Worm (Caenorhabditis elegans): ENCODE results near the gene dgk-2.

The dgk-2 gene

ce11 chrX:4523315-4523714, 19.1 kb upstream of the dgk-2 start:
- TF ChIP-seq pha-4 (tag; optimal IDR thresholded peaks at IDR 0.05), result peak; percentile 60
- no peak for TF ChIP-seq ama-1 (optimal IDR thresholded peaks at IDR 0.05)

- peak; percentile 32 for TF ChIP-seq elt-1 (tag; optimal IDR thresholded peaks at IDR 0.05)
- TF ChIP-seq sea-2 (GFP tag; optimal IDR thresholded peaks at IDR 0.05), result no peak
- peak in 1 of 3 experiments; percentile 48 for TF ChIP-seq elt-3 (tag; optimal IDR thresholded peaks at IDR 0.05)
- no peak for TF ChIP-seq nhr-77 (tag; optimal IDR thresholded peaks at IDR 0.05)
- TF ChIP-seq pqm-1 (tag; optimal IDR thresholded peaks at IDR 0.05), result no peak
- peak; percentile 42 for TF ChIP-seq nhr-43 (tag; optimal IDR thresholded peaks at IDR 0.05; ENCODE audit: poor library complexity, severe bottlenecking)
- TF ChIP-seq nfya-1 (tag; optimal IDR thresholded peaks at IDR 0.05; ENCODE audit: insufficient read depth), result peak; percentile 62
- no peak for TF ChIP-seq ztf-11 (tag; optimal IDR thresholded peaks at IDR 0.05)
- TF ChIP-seq nhr-23 (tag; optimal IDR thresholded peaks at IDR 0.05), result peak; percentile 88
- TF ChIP-seq pha-4 (tag; optimal IDR thresholded peaks at IDR 0.05), result peak; percentile 76
- TF ChIP-seq nhr-25 (tag; optimal IDR thresholded peaks at IDR 0.05), result peak; percentile 58
These were observed 17.9 kb upstream of the dgk-2 start, which contains the start of gene C07A12.7 for ce11 chrX:4521837-4522816. Gene C07A12.7 (minus strand): TSS chrX:4522144.

ce11 chrX:4521166-4521565, 17.0 kb upstream of the dgk-2 start:
- TF ChIP-seq pha-4 (tag; optimal IDR thresholded peaks at IDR 0.05) (no peak), nhr-237 (tag; optimal IDR thresholded peaks at IDR 0.05) (no peak), nfya-1 (tag; optimal IDR thresholded peaks at IDR 0.05; ENCODE audit: insufficient read depth) (peak; percentile 31), ama-1 (optimal IDR thresholded peaks at IDR 0.05) (no peak)

ce11 chrX:4519968-4520367, 15.8 kb upstream of the dgk-2 start:
- TF ChIP-seq unc-62 (GFP tag; optimal IDR thresholded peaks at IDR 0.05) (peak; percentile 39), lsy-12 (tag; optimal IDR thresholded peaks at IDR 0.05) (peak; percentile 27), ceh-16 (tag; optimal IDR thresholded peaks at IDR 0.05) (no peak), nhr-23 (tag; optimal IDR thresholded peaks at IDR 0.05) (peak; percentile 91), lin-39 (tag; optimal IDR thresholded peaks at IDR 0.05) (no peak), nfya-1 (tag; optimal IDR thresholded peaks at IDR 0.05; ENCODE audit: insufficient read depth) (peak; percentile 42), nhr-25 (tag; optimal IDR thresholded peaks at IDR 0.05) (peak; percentile 71), elt-3 (tag; optimal IDR thresholded peaks at IDR 0.05) (peak in 1 of 3 experiments; percentile 54), ceh-28 (tag; optimal IDR thresholded peaks at IDR 0.05) (peak; percentile 33), nhr-77 (tag; optimal IDR thresholded peaks at IDR 0.05) (no peak), nhr-43 (tag; optimal IDR thresholded peaks at IDR 0.05; ENCODE audit: poor library complexity, severe bottlenecking) (peak; percentile 79)

ce11 chrX:4516758-4517157, 12.6 kb upstream of the dgk-2 start:
- TF ChIP-seq elt-2 (tag; optimal IDR thresholded peaks at IDR 0.05), result peak; percentile 2
- no peak for TF ChIP-seq lin-15B (tag; optimal IDR thresholded peaks at IDR 0.05)
- no peak for TF ChIP-seq elt-3 (tag; optimal IDR thresholded peaks at IDR 0.05)
- peak; percentile 62 for TF ChIP-seq nfya-1 (tag; optimal IDR thresholded peaks at IDR 0.05; ENCODE audit: insufficient read depth)
- TF ChIP-seq pha-4 (tag; optimal IDR thresholded peaks at IDR 0.05), result peak; percentile 29
- no peak for TF ChIP-seq ztf-4 (tag; optimal IDR thresholded peaks at IDR 0.05)

- TF ChIP-seq mml-1 (tag; optimal IDR thresholded peaks at IDR 0.05), result no peak
- peak; percentile 0 for TF ChIP-seq hmg-11 (tag; optimal IDR thresholded peaks at IDR 0.05)
- TF ChIP-seq elt-2 (tag; optimal IDR thresholded peaks at IDR 0.05), result peak; percentile 20
- TF ChIP-seq ama-1 (optimal IDR thresholded peaks at IDR 0.05), result no peak
- peak; percentile 46 for TF ChIP-seq nfya-1 (tag; optimal IDR thresholded peaks at IDR 0.05; ENCODE audit: insufficient read depth)
- no peak for TF ChIP-seq pqm-1 (tag; optimal IDR thresholded peaks at IDR 0.05)
- no peak for TF ChIP-seq nhr-76 (tag; optimal IDR thresholded peaks at IDR 0.05)
- TF ChIP-seq snpc-4 (tag; optimal IDR thresholded peaks at IDR 0.05), result peak; percentile 45
- TF ChIP-seq nhr-25 (tag; optimal IDR thresholded peaks at IDR 0.05), result peak; percentile 11
These were observed 9.5 kb upstream of the dgk-2 start, which contains the start of gene spr-3 for ce11 chrX:4513657-4514143. Gene spr-3 (plus strand): TSS chrX:4514093.

ce11 chrX:4508209-4508608, 4.0 kb upstream of the dgk-2 start, which contains the start of gene rhi-1:
Gene rhi-1 (plus strand): TSS chrX:4508509.
- TF ChIP-seq nhr-43 (tag; optimal IDR thresholded peaks at IDR 0.05; ENCODE audit: poor library complexity, severe bottlenecking), result no peak
- TF ChIP-seq nhr-76 (tag; optimal IDR thresholded peaks at IDR 0.05), result no peak
- no peak for TF ChIP-seq nhr-12 (tag; optimal IDR thresholded peaks at IDR 0.05)
- no peak for TF ChIP-seq skn-1 (tag; optimal IDR thresholded peaks at IDR 0.05)
- no peak for TF ChIP-seq ztf-4 (tag; optimal IDR thresholded peaks at IDR 0.05)
- no peak for TF ChIP-seq mml-1 (tag; optimal IDR thresholded peaks at IDR 0.05)
- no peak for TF ChIP-seq R02D3.7 (tag; optimal IDR thresholded peaks at IDR 0.05)
